Worm (Caenorhabditis elegans) whole organism, L3 larva: ENCODE results near the gene F36D4.1.

Source experiments
- eor-1 ChIP-seq, 2 experiments: fragments of 150-350 bp; optimal IDR thresholded peaks; 2 replicates each; lab custom pipeline; 2014 to 2018; ENCODE audit warnings: missing biosample characterization in 2 of 2, missing genetic modification characterization in 2 of 2
- nfya-1 ChIP-seq: sonication (generic microtip); optimal IDR thresholded peaks from 2 replicates; lab custom pipeline; 2017; ENCODE audit warnings: missing genetic modification characterization, mild to moderate bottlenecking, missing compliant biosample characterization, antibody characterized with exemption, moderate library complexity; ENCODE audit not compliant: insufficient read depth

- TF ChIP-seq eor-1 (tag; optimal IDR thresholded peaks at IDR 0.05; lab: Kevin White, UChicago) (no peak), nfya-1 (tag; lab: Kevin White, UChicago) (no peak)
These were observed 34.8 kb downstream of the F36D4.1 start for ce11 chrV:9451485-9451884.
